Fruit fly (Drosophila melanogaster) whole organism, adult: ENCODE results near the gene CG3862.

Experiments used
- CG11617 ChIP-seq: fragments of 200-800 bp; sonication (Bioruptor generic); optimal IDR thresholded peaks from 2 replicates; lab custom pipeline; 2017; ENCODE audit warnings: mild to moderate bottlenecking, missing biosample characterization, missing genetic modification reagents, missing genetic modification characterization
- CG14711 ChIP-seq: fragments of 200-800 bp; sonication (Bioruptor generic); optimal IDR thresholded peaks from 2 replicates; lab custom pipeline; 2018; ENCODE audit warnings: missing biosample characterization, mild to moderate bottlenecking, missing genetic modification characterization, moderate library complexity
- CG1620 ChIP-seq: fragments of 200-800 bp; sonication (Bioruptor generic); optimal IDR thresholded peaks from 2 replicates; lab custom pipeline; 2016; ENCODE audit warnings: missing biosample characterization, missing genetic modification characterization
- CG33017 ChIP-seq: fragments of 200-800 bp; sonication (Bioruptor generic); optimal IDR thresholded peaks from 2 replicates; lab custom pipeline; 2018; ENCODE audit warnings: missing biosample characterization, mild to moderate bottlenecking, missing genetic modification characterization, moderate library complexity
- CG5204 ChIP-seq: fragments of 200-800 bp; sonication (Bioruptor generic); optimal IDR thresholded peaks from 2 replicates; lab custom pipeline; 2016; ENCODE audit warnings: missing biosample characterization, missing genetic modification characterization
- CG7045 ChIP-seq: fragments of 200-800 bp; sonication (Bioruptor generic); optimal IDR thresholded peaks from 2 replicates; lab custom pipeline; 2017; ENCODE audit warnings: missing biosample characterization, mild to moderate bottlenecking, missing genetic modification characterization
- CG7101 ChIP-seq: fragments of 200-800 bp; sonication (Bioruptor generic); optimal IDR thresholded peaks from 2 replicates; lab custom pipeline; 2018; ENCODE audit warnings: missing biosample characterization, mild to moderate bottlenecking, missing genetic modification characterization, moderate library complexity
- Clk ChIP-seq: fragments of 200-800 bp; sonication (Bioruptor generic); optimal IDR thresholded peaks from 2 replicates; lab custom pipeline; 2017; ENCODE audit warnings: missing biosample characterization, missing genetic modification characterization
- bab1 ChIP-seq: fragments of 200-800 bp; sonication (Bioruptor generic); optimal IDR thresholded peaks from 3 replicates; lab custom pipeline; 2019; ENCODE audit warnings: missing biosample characterization, mild to moderate bottlenecking, missing genetic modification characterization, moderate library complexity
- cic ChIP-seq: fragments of 200-800 bp; sonication (Bioruptor generic); optimal IDR thresholded peaks from 2 replicates; lab custom pipeline; 2017; ENCODE audit warnings: missing biosample characterization, mild to moderate bottlenecking, missing genetic modification characterization, moderate library complexity
- kay ChIP-seq: fragments of 200-800 bp; sonication (Bioruptor generic); peaks from one replicate; lab custom pipeline; 2016; ENCODE audit warnings: missing biosample characterization, missing genetic modification characterization, borderline replicate concordance
- ovo ChIP-seq: fragments of 200-800 bp; sonication (Bioruptor generic); optimal IDR thresholded peaks from 2 replicates; lab custom pipeline; 2016; ENCODE audit warnings: missing biosample characterization, missing genetic modification characterization
- pad ChIP-seq: fragments of 200-800 bp; sonication (Bioruptor generic); optimal IDR thresholded peaks from 3 replicates; lab custom pipeline; 2017; ENCODE audit warnings: missing biosample characterization, missing genetic modification characterization, mild to moderate bottlenecking, moderate library complexity, missing genetic modification reagents
- tj ChIP-seq: fragments of 200-800 bp; sonication (Bioruptor generic); optimal IDR thresholded peaks from 3 replicates; lab custom pipeline; 2017; ENCODE audit warnings: missing biosample characterization, mild to moderate bottlenecking, missing genetic modification characterization, moderate library complexity

DNA sequence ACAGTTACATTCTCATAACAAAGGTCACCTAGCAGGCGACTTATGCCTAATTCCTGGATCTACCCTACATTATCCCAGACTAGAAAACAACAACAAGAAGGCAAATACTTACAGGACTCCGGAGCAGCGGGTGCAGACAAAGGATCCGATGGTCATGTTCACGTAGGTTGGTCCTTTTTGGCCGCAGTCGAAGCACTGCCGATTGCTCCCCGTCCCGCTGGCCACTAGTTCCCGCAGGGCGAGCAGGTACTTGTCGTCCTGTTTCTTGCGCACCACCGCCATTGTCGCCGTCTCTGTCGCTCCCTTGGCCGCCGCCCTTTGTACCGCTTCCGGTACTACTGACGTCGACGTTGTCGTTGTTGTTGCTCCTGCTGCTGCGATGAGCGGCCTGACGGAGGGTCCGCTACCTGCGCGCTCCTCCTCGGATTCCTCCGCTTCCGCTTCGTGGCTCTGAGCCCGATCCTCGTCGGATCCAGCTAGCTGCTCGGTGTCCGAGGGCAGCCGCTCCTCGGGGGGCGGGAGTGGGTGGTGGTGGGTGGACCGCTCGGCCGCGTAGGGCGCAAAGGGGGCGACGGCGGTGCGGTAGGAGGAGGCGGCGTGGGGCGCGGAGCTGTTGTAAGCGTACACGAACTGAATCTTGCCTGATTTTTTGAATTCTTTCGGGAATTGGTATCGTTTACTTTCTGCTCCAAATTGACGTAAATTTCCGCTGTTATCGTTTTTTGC lies 24.3 kb upstream of the CG3862 start:
- no peak for TF ChIP-seq CG7045
- no peak for TF ChIP-seq pad (GFP tag; lab: Kevin White, UChicago)
- TF ChIP-seq CG1620 = no peak
- no peak for TF ChIP-seq ovo (GFP tag; lab: Kevin White, UChicago)
- TF ChIP-seq bab1 (GFP tag; lab: Kevin White, UChicago) = no peak
- no peak for TF ChIP-seq CG33017 (tag; lab: Kevin White, UChicago)
- TF ChIP-seq kay (GFP tag; lab: Kevin White, UChicago) = no peak
- no peak for TF ChIP-seq Clk (GFP tag; lab: Kevin White, UChicago)
- TF ChIP-seq cic (GFP tag; lab: Kevin White, UChicago) = no peak
- no peak for TF ChIP-seq CG11617 (GFP tag; lab: Kevin White, UChicago)
- no peak for TF ChIP-seq CG14711 (tag; lab: Kevin White, UChicago)
- TF ChIP-seq CG5204 (GFP tag; lab: Kevin White, UChicago) = no peak
- TF ChIP-seq tj = no peak
- no peak for TF ChIP-seq CG7101
